Worm (Caenorhabditis elegans) whole organism, early embryonic: Measurements from ENCODE around the gene clec-143.

Experiments
- F13C5.2 ChIP-seq: sonication (generic microtip); optimal IDR thresholded peaks from 2 replicates; lab custom pipeline; 2017; ENCODE audit warnings: mild to moderate bottlenecking, missing genetic modification characterization, inconsistent platforms, missing compliant biosample characterization
- ama-1 ChIP-seq: fragments of 150-350 bp; optimal IDR thresholded peaks from 2 replicates; lab custom pipeline; 2014
- ceh-36 ChIP-seq: sonication (generic microtip); optimal IDR thresholded peaks from 2 replicates; lab custom pipeline; 2016; ENCODE audit warnings: missing genetic modification characterization, inconsistent platforms, missing compliant biosample characterization
- flt-1 ChIP-seq: fragments of 200-800 bp; sonication (Bioruptor generic); IDR thresholded peaks from 2 replicates; pipeline ENCODE4 v1.3.6; 2022; ENCODE audit warnings: missing genetic modification characterization, missing compliant biosample characterization
- scrt-1 ChIP-seq: fragments of 200-800 bp; sonication (Bioruptor generic); IDR thresholded peaks from 2 replicates; pipeline ENCODE4 v1.3.6; 2022; ENCODE audit warnings: missing genetic modification characterization, missing compliant biosample characterization

- TF ChIP-seq F13C5.2 (tag; lab: Kevin White, UChicago) (no peak), flt-1 (no peak), ama-1 (lab: Kevin White, UChicago) (no peak), ceh-36 (tag; lab: Kevin White, UChicago) (no peak), scrt-1 (GFP tag; lab: Robert Waterston, UW) (no peak)
Measured at ce11 chrII:10505949-10506348, 35.9 kb upstream of the clec-143 start.
